Fruit fly (Drosophila melanogaster) S2 (cell line): ENCODE results near the gene cort.
A peak's percentile ranks its signal among the peaks of the same experiment; 100 is the strongest.

Experiments used
- CG8478 ChIP-seq: fragments of >200 bp; optimal IDR thresholded peaks from 2 replicates; lab custom pipeline; 2018
- CTCF ChIP-seq, 2 experiments: fragments of >200 bp; optimal IDR thresholded peaks; 2 replicates each; lab custom pipeline; 2018

cort gene

dm6 chr2L:6696229-6696628 lies 19.8 kb upstream of the cort start:
- no peak for TF ChIP-seq CG8478
- no peak for TF ChIP-seq CTCF (optimal IDR thresholded peaks at IDR 0.05; lab: Kevin White, UChicago)

- TF ChIP-seq CTCF (optimal IDR thresholded peaks at IDR 0.05; lab: Kevin White, UChicago) (no peak), CG8478 (no peak)
Measured at dm6 chr2L:6693794-6694254, 17.4 kb upstream of the cort start.

DNA sequence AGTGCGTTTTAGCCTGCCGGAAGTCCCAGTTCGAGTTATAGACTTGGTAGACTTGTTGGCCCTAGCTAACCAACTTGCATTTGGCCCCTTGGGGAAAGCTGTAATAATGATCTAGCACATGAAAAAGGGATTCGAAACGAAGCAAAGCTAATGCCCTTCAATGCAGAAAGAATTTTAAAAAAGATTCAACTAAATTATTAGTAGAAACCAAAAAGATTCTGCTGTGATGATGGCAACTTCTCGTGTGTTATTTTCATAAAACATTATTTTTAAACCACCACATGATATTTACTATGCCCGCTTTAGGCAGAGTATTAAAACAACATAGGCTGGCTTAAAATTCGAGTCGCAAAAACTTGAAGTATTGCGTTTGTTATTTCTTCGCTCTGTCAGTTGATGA lies 15.6 kb upstream of the cort start:
- TF ChIP-seq CG8478 (no peak), CTCF (optimal IDR thresholded peaks at IDR 0.05; lab: Kevin White, UChicago) (no peak)

dm6 chr2L:6686612-6687011 lies 10.2 kb upstream of the cort start, which contains the start of gene CG11327:
CG11327 (minus strand) TSS chr2L:6686712.
- TF ChIP-seq CG8478 (no peak), CTCF (optimal IDR thresholded peaks at IDR 0.05; lab: Kevin White, UChicago) (no peak)

DNA sequence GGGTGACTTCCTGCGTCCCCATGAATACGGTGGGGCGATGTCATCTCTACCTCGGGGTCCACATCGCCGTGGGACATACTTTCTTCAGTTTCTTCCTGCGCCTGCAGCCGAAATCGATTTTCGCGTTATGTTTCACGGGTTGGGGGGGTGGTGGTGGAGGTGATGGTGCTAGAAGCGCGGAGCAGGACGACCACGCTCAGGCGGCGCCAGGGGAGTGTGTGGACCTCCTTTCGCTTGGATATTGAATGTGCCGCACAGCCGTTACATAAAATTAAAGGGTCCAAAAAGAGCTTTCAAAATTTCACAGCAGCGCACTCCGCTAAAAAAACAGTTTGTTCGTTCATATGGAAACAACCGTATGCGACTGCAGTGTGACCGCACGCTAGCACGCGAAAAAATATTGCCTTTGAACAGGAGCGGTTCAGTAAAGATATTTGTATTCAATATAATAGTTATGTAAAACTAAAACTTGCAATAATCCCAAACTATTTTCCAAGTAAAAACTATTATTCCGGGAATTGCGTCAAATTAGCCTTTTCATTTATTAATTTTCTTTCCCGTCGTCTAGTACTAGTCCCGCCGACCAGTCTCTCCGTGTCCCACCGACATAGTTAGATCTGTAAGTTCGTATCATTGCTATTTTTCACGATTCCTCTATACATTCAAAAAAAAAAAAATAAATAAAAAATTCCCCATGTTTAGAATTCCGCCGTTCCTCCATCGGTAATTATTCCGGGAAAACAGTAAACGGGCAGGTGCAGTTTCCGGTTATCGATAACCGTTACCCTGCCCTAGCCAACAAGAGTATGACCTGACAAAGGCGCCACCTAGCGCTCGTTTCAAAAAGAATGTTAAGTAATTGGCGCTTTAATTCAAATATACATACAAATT lies 7.8 kb upstream of the cort start, which contains the start of gene Nhe3:
Gene Nhe3, minus strand, starts transcription at position 373 of the 891 bp plus-strand sequence.
- TF ChIP-seq CTCF (optimal IDR thresholded peaks at IDR 0.05; lab: Kevin White, UChicago) = peak; percentile 89 to 92
- no peak for TF ChIP-seq CG8478

DNA sequence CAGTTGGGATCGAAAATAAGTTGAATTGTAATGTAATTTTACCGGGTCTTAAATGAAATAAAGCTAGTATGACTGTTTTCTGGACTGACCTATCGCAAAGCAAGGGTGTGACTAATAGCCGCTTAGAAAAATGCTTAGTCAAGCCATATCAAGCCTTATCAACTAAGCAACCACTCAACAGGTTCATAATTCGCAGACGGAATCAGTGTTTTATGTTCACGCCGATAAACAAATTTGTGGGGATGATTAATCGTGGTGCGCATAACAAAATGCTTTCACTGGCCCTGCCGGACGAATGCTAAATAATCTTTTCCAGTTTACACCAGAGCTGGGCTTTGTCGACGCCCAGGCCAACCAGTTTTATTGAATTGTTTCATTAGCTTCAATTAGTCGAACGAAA lies 6.5 kb upstream of the cort start:
- no peak for TF ChIP-seq CG8478
- TF ChIP-seq CTCF (optimal IDR thresholded peaks at IDR 0.05; lab: Kevin White, UChicago) = no peak

DNA sequence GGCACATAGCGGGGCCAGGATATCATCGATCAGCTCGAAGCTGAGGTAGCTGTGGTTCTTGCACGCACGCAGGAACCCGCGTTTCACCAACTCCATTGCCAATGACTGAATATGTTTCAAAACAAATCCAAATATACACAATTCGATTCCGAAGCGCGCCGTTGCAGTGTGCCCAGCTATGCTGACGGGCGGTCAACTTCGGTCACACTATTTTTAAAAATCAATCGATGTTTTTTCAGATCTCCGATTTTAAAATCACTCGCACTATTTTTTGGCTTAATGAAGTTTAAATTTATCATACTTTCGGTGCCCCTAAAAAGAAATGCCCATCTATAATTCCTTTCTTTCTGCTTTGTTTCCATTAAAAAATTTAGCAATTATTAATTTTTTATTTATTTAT lies 1.0 kb upstream of the cort start, which contains the start of gene Nse1:
Gene Nse1, minus strand, starts transcription at position 173 of the 400 bp plus-strand sequence.
- no peak for TF ChIP-seq CTCF (optimal IDR thresholded peaks at IDR 0.05; lab: Kevin White, UChicago)
- no peak for TF ChIP-seq CG8478

- no peak for TF ChIP-seq CTCF (optimal IDR thresholded peaks at IDR 0.05; lab: Kevin White, UChicago)
- TF ChIP-seq CG8478 = no peak
Measured at dm6 chr2L:6673211-6674012, 3.0 kb downstream of the cort start, which contains the start of gene Spn27A. Spn27A (minus strand) TSS chr2L:6673347.

DNA sequence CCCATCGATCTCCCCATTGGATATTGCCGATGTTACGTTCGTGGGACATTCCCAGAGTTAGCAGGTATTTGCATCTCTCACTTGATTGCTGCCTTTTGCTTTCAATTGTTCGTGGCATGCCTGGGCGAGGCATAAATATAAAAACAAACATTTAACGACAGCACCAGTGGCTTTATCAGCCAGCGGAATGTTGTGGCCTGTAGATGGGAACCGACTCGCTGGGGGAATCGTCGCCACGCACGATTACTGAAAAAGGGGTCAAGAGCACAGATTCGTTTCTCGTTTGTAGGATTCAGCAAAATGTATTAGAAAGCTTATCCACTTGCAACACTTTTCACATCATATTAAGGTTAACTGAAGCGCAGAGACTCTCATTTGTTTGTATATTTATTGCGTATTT lies 5.0 kb downstream of the cort start:
- no peak for TF ChIP-seq CG8478
- no peak for TF ChIP-seq CTCF (optimal IDR thresholded peaks at IDR 0.05; lab: Kevin White, UChicago)

- TF ChIP-seq CG8478 (no peak), CTCF (optimal IDR thresholded peaks at IDR 0.05; lab: Kevin White, UChicago) (no peak)
Measured at dm6 chr2L:6667719-6668325, 8.6 kb downstream of the cort start, which contains the start of gene Galt. Galt (minus strand) TSS chr2L:6668033.

DNA sequence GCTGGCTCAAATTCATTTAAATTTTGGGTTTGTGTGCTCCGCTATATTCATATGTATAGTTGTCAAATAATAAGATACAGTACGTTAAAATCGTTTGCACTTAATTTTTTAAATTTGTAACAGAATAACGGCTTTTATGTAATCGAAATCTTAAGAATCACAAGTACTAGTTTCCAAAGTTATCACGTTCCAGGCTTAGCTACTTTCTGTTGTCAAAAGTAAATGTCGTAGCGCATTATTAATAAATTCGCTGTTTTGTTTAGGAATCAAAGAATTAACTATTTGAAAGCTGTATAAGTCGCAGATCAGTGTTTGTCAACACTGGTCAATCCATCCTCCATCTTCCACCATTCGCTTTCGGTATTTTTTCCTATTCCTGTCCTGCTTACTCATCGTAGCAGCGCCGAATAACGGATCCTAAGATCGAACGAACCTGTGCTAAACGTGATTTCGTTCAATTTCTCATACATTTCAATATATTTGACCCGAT lies 12.8 kb downstream of the cort start, which contains the start of the genes CG13771, CG34310 and cup:
Gene CG13771, minus strand, starts transcription at position 51 of the 490 bp plus-strand sequence.
Gene CG34310, plus strand, starts transcription at position 103 of the 490 bp plus-strand sequence.
Gene cup, plus strand, starts transcription at position 103 of the 490 bp plus-strand sequence.
- TF ChIP-seq CTCF (optimal IDR thresholded peaks at IDR 0.05; lab: Kevin White, UChicago) = no peak
- no peak for TF ChIP-seq CG8478

dm6 chr2L:6657969-6658748 lies 18.3 kb downstream of the cort start, which contains the start of the genes CG31636 and Ube4A:
CG31636 (minus strand) TSS chr2L:6658152.
Ube4A (plus strand) TSS chr2L:6658517.
- TF ChIP-seq CTCF (optimal IDR thresholded peaks at IDR 0.05; lab: Kevin White, UChicago) (no peak), CG8478 (no peak)

dm6 chr2L:6656264-6656676 lies 20.2 kb downstream of the cort start, which contains the start of gene CG31633:
CG31633 (minus strand) TSS chr2L:6656321.
- TF ChIP-seq CG8478 = no peak
- TF ChIP-seq CTCF (optimal IDR thresholded peaks at IDR 0.05; lab: Kevin White, UChicago) = no peak
